Worm (Caenorhabditis elegans) whole organism, young adult: ENCODE data around the gene ugt-60.

Experiments used
- B0019.2 ChIP-seq: fragments of 200-800 bp; sonication (Bioruptor generic); conservative IDR thresholded peaks from 2 replicates; pipeline ENCODE4 v1.3.6; 2022; ENCODE audit warnings: missing genetic modification reagents, missing genetic modification characterization, missing compliant biosample characterization
- C06A6.2 ChIP-seq: fragments of 200-800 bp; sonication (Bioruptor generic); conservative IDR thresholded peaks from 2 replicates; pipeline ENCODE4 v1.3.6; 2022; ENCODE audit warnings: missing genetic modification characterization, missing compliant biosample characterization
- F23B12.7 ChIP-seq: sonication (generic microtip); optimal IDR thresholded peaks from 2 replicates; lab custom pipeline; 2017; ENCODE audit warnings: missing genetic modification characterization, mild to moderate bottlenecking, missing compliant biosample characterization, antibody characterized with exemption, moderate library complexity; ENCODE audit not compliant: insufficient read depth
- F37B4.10 ChIP-seq: fragments of 200-800 bp; sonication (Bioruptor generic); IDR thresholded peaks from 2 replicates; pipeline ENCODE4 v1.3.6; 2022; ENCODE audit warnings: missing genetic modification characterization, missing compliant biosample characterization
- F57A8.1 ChIP-seq: fragments of 200-800 bp; sonication (Bioruptor generic); optimal IDR thresholded peaks from 2 replicates; lab custom pipeline; 2018; ENCODE audit warnings: mild to moderate bottlenecking, missing genetic modification characterization, moderate library complexity, missing compliant biosample characterization
- K11D2.4 ChIP-seq: fragments of 200-800 bp; sonication (Bioruptor generic); IDR thresholded peaks from 2 replicates; pipeline ENCODE4 v1.3.6; 2022; ENCODE audit warnings: missing genetic modification reagents, missing genetic modification characterization, missing compliant biosample characterization
- K12H6.12 ChIP-seq: fragments of 200-800 bp; sonication (Bioruptor generic); optimal IDR thresholded peaks from 2 replicates; lab custom pipeline; 2018; ENCODE audit warnings: mild to moderate bottlenecking, missing genetic modification characterization, missing compliant biosample characterization
- Y53F4B.3 ChIP-seq: fragments of 200-800 bp; sonication (Bioruptor generic); IDR thresholded peaks from 2 replicates; pipeline ENCODE4 v1.3.6; 2022; ENCODE audit warnings: missing genetic modification reagents, missing genetic modification characterization, missing compliant biosample characterization
- Y56A3A.18 ChIP-seq: fragments of 200-800 bp; sonication (Bioruptor generic); IDR thresholded peaks from 2 replicates; pipeline ENCODE4 v1.3.6; 2022; ENCODE audit warnings: missing genetic modification reagents, missing genetic modification characterization, missing compliant biosample characterization
- Y79H2A.3 ChIP-seq: fragments of 200-800 bp; sonication (Bioruptor generic); conservative IDR thresholded peaks from 2 replicates; pipeline ENCODE4 v1.3.6; 2022; ENCODE audit warnings: missing genetic modification reagents, missing genetic modification characterization, missing compliant biosample characterization
- akir-1 ChIP-seq: fragments of 200-800 bp; sonication (Bioruptor generic); optimal IDR thresholded peaks from 2 replicates; lab custom pipeline; 2018; ENCODE audit warnings: mild to moderate bottlenecking, missing genetic modification characterization, moderate library complexity, missing compliant biosample characterization
- ama-1 ChIP-seq, 3 experiments: fragments of 150-350 bp in 1 of 3; sonication (generic microtip) in 2 of 3; optimal IDR thresholded peaks; 2 replicates each; lab custom pipeline; 2014 to 2018; ENCODE audit warnings: missing biosample characterization in 2 of 3, missing genetic modification characterization in 2 of 3, missing genetic modification reagents in 2 of 3
- atf-7 ChIP-seq: sonication (generic microtip); optimal IDR thresholded peaks from 2 replicates; lab custom pipeline; 2017; ENCODE audit warnings: mild to moderate bottlenecking, missing genetic modification characterization, missing compliant biosample characterization
- cebp-1 ChIP-seq, 2 experiments: fragments of 200-800 bp in 1 of 2; sonication (Bioruptor generic) in 1 of 2; sonication (generic microtip) in 1 of 2; IDR thresholded peaks in 1 of 2; optimal IDR thresholded peaks in 1 of 2; 2 replicates each; pipeline versions ENCODE4 v1.3.6 to Lab custom; 2017 to 2022; ENCODE audit warnings: missing compliant biosample characterization in 2 of 2, missing genetic modification characterization in 2 of 2, mild to moderate bottlenecking in 1 of 2, missing genetic modification reagents in 1 of 2, moderate library complexity in 1 of 2
- cebp-2 ChIP-seq: fragments of 200-800 bp; sonication (Bioruptor generic); IDR thresholded peaks from 2 replicates; pipeline ENCODE4 v1.3.6; 2022; ENCODE audit warnings: missing genetic modification characterization, missing compliant biosample characterization
- ceh-27 ChIP-seq: fragments of 200-800 bp; sonication (Bioruptor generic); optimal IDR thresholded peaks from 2 replicates; lab custom pipeline; 2018; ENCODE audit warnings: mild to moderate bottlenecking, missing genetic modification characterization, moderate library complexity, missing compliant biosample characterization
- ceh-40 ChIP-seq: fragments of 200-800 bp; sonication (Bioruptor generic); IDR thresholded peaks from 2 replicates; pipeline ENCODE4 v1.3.6; 2022; ENCODE audit warnings: missing genetic modification characterization, missing compliant biosample characterization
- ceh-58 ChIP-seq: fragments of 200-800 bp; sonication (Bioruptor generic); IDR thresholded peaks from 2 replicates; pipeline ENCODE4 v1.3.6; 2022; ENCODE audit warnings: missing genetic modification characterization, missing compliant biosample characterization
- ceh-91 ChIP-seq: fragments of 200-800 bp; sonication (Bioruptor generic); IDR thresholded peaks from 2 replicates; pipeline ENCODE4 v1.3.6; 2022; ENCODE audit warnings: missing genetic modification reagents, missing genetic modification characterization, missing compliant biosample characterization
- die-1 ChIP-seq: sonication (generic microtip); optimal IDR thresholded peaks from 2 replicates; lab custom pipeline; 2016; ENCODE audit warnings: missing genotype, mild to moderate bottlenecking, missing genetic modification characterization, missing compliant biosample characterization
- dox-1 ChIP-seq: fragments of 200-800 bp; sonication (Bioruptor generic); IDR thresholded peaks from 2 replicates; pipeline ENCODE4 v1.3.6; 2022; ENCODE audit warnings: missing genetic modification reagents, missing genetic modification characterization, missing compliant biosample characterization
- efl-1 ChIP-seq: fragments of 150-350 bp; optimal IDR thresholded peaks from 2 replicates; lab custom pipeline; 2014; ENCODE audit warnings: missing biosample characterization, missing genetic modification reagents, missing genetic modification characterization
- hmg-1.2 ChIP-seq: fragments of 200-800 bp; sonication (Bioruptor generic); IDR thresholded peaks from 2 replicates; pipeline ENCODE4 v1.3.6; 2022; ENCODE audit warnings: missing genetic modification reagents, missing genetic modification characterization, missing compliant biosample characterization
- hmg-20 ChIP-seq: fragments of 200-800 bp; sonication (Bioruptor generic); IDR thresholded peaks from 2 replicates; pipeline ENCODE4 v1.3.6; 2022; ENCODE audit warnings: missing genetic modification reagents, missing genetic modification characterization, missing compliant biosample characterization
- lin-26 ChIP-seq: fragments of 200-800 bp; sonication (Bioruptor generic); IDR thresholded peaks from 2 replicates; pipeline ENCODE4 v1.3.6; 2022; ENCODE audit warnings: missing genetic modification reagents, missing genetic modification characterization, missing compliant biosample characterization
- lin-35 ChIP-seq, 3 experiments: fragments of 150-350 bp in 2 of 3; sonication (generic microtip) in 1 of 3; optimal IDR thresholded peaks; 2 replicates each; lab custom pipeline; 2014 to 2018; ENCODE audit warnings: missing biosample characterization in 3 of 3, missing genetic modification characterization in 3 of 3, missing genetic modification reagents in 3 of 3
- madf-10 ChIP-seq: sonication (generic microtip); optimal IDR thresholded peaks from 2 replicates; lab custom pipeline; 2016; ENCODE audit warnings: mild to moderate bottlenecking, missing genetic modification characterization, missing compliant biosample characterization
- mes-4 ChIP-seq: sonication (generic microtip); optimal IDR thresholded peaks from 2 replicates; lab custom pipeline; 2016; ENCODE audit warnings: missing genotype, missing genetic modification characterization, missing compliant biosample characterization
- nfyb-1 ChIP-seq: fragments of 200-800 bp; sonication (Bioruptor generic); IDR thresholded peaks from 2 replicates; pipeline ENCODE4 v1.3.6; 2022; ENCODE audit warnings: missing genetic modification reagents, missing genetic modification characterization, missing compliant biosample characterization
- nhr-27 ChIP-seq: fragments of 200-800 bp; sonication (Bioruptor generic); optimal IDR thresholded peaks from 2 replicates; lab custom pipeline; 2018; ENCODE audit warnings: mild to moderate bottlenecking, missing genetic modification characterization, moderate library complexity, missing compliant biosample characterization
- nhr-80 ChIP-seq: sonication (generic microtip); optimal IDR thresholded peaks from 2 replicates; lab custom pipeline; 2016; ENCODE audit warnings: missing genetic modification characterization, missing compliant biosample characterization
- pbrm-1 ChIP-seq: fragments of 200-800 bp; sonication (Bioruptor generic); IDR thresholded peaks from 2 replicates; pipeline ENCODE4 v1.3.6; 2022; ENCODE audit warnings: missing genetic modification reagents, missing genetic modification characterization, missing compliant biosample characterization
- somi-1 ChIP-seq: fragments of 200-800 bp; sonication (Bioruptor generic); optimal IDR thresholded peaks from 2 replicates; lab custom pipeline; 2018; ENCODE audit warnings: mild to moderate bottlenecking, missing genetic modification characterization, missing compliant biosample characterization
- tbp1 ChIP-seq: fragments of 200-800 bp; sonication (Bioruptor generic); optimal IDR thresholded peaks from 2 replicates; lab custom pipeline; 2018; ENCODE audit warnings: mild to moderate bottlenecking, missing genetic modification characterization, missing compliant biosample characterization
- zfh-2 ChIP-seq: fragments of 200-800 bp; sonication (Bioruptor generic); conservative IDR thresholded peaks from 2 replicates; pipeline ENCODE4 v1.3.6; 2022; ENCODE audit warnings: missing genetic modification reagents, missing genetic modification characterization, missing compliant biosample characterization
- ztf-6 ChIP-seq: fragments of 200-800 bp; sonication (Bioruptor generic); IDR thresholded peaks from 2 replicates; pipeline ENCODE4 v1.3.6; 2022; ENCODE audit warnings: missing genetic modification reagents, missing genetic modification characterization, missing compliant biosample characterization

The ugt-60 gene

DNA sequence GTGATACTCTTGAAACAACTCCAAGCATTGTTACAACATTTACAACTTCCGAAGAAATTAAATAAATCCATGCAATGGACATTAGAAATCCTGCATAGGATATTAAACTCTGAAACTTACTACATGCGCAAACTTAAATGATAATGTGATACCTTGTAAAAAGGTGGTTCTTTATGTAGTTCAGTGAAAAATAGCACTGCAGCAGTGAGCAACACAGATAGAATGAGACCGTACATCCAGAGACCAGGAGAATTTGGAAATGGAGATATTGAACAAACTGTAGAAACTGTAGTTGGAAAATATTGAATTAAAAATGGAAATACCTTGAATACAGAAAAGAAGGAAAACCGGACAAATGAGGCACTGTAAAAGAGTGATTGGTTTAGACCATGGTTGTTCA lies 32.3 kb upstream of the ugt-60 start:
- TF ChIP-seq Y79H2A.3 (GFP tag; lab: Robert Waterston, UW) (no peak), dox-1 (GFP tag; lab: Robert Waterston, UW) (no peak), hmg-20 (no peak), ama-1 (optimal IDR thresholded peaks at IDR 0.05; lab: Kevin White, UChicago) (no peak), ama-1 (GFP tag; optimal IDR thresholded peaks at IDR 0.05; lab: Kevin White, UChicago) (no peak), ztf-6 (GFP tag; lab: Robert Waterston, UW) (no peak), B0019.2 (GFP tag; lab: Robert Waterston, UW) (no peak), cebp-2 (no peak), Y53F4B.3 (no peak), madf-10 (tag; lab: Kevin White, UChicago) (no peak), efl-1 (no peak)

DNA sequence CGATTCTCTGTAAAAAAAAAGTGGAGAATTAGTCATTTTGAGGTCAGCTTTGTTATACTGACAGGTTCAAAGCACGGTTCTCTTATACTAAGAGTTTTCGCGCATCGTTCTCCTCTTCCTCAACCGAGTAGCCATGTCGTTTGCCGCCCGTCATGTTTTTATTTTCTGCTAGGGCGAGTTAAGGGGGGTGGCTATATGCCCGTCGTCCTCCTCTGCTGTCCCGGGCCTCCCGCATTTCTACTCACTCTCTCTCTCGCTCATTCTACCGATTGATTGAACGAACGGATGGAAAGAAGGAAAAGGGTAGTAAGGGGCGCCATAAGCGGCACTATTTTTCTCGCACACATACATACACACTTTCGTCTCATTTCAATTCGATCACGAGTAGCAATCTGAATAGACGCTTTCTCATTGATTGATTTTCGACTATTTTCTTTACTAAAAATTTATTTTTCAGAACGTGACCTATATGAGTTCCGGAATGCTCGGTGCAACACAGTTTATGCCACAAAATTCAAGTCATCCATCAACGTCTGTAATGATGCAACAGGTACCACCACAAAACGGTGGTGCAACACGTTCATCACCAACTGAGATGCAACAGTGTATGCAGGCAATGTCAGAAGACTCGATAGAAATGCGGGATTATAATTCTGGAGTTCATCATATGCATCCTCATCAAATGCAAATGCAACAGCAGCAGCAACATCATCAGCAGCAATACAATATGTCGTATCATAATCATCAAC lies 26.5 kb upstream of the ugt-60 start:
- no peak for TF ChIP-seq Y56A3A.18 (GFP tag; lab: Robert Waterston, UW)
- TF ChIP-seq ceh-40 (GFP tag; lab: Robert Waterston, UW) = no peak
- TF ChIP-seq atf-7 = no peak
- TF ChIP-seq F37B4.10 (GFP tag; lab: Robert Waterston, UW) = no peak
- TF ChIP-seq nhr-80 (tag; lab: Kevin White, UChicago) = no peak
- TF ChIP-seq ama-1 (optimal IDR thresholded peaks at IDR 0.05; lab: Kevin White, UChicago) = no peak
- no peak for TF ChIP-seq ama-1 (GFP tag; optimal IDR thresholded peaks at IDR 0.05; lab: Kevin White, UChicago)
- TF ChIP-seq lin-35 (GFP tag; optimal IDR thresholded peaks at IDR 0.05; lab: Kevin White, UChicago) = peak in 1 of 3 experiments; percentile 25

DNA sequence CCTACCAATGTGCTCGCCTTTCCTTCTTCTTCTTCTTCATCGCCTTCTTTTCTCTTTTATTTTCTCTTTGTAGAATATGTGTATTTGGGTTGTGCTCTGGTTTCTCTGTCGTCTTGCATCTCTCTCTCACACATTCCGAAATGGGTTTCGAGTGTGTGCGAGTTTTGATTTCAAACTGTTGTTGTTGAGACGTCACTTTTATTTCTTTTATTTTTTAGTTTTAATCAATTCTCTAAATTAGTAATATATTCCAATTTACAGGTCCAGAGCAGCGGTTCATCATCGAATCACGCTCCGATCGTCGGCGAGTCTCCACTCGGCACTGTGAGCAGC lies 25.7 kb upstream of the ugt-60 start:
- TF ChIP-seq atf-7 (peak; percentile 40), ceh-40 (GFP tag; lab: Robert Waterston, UW) (no peak)

DNA sequence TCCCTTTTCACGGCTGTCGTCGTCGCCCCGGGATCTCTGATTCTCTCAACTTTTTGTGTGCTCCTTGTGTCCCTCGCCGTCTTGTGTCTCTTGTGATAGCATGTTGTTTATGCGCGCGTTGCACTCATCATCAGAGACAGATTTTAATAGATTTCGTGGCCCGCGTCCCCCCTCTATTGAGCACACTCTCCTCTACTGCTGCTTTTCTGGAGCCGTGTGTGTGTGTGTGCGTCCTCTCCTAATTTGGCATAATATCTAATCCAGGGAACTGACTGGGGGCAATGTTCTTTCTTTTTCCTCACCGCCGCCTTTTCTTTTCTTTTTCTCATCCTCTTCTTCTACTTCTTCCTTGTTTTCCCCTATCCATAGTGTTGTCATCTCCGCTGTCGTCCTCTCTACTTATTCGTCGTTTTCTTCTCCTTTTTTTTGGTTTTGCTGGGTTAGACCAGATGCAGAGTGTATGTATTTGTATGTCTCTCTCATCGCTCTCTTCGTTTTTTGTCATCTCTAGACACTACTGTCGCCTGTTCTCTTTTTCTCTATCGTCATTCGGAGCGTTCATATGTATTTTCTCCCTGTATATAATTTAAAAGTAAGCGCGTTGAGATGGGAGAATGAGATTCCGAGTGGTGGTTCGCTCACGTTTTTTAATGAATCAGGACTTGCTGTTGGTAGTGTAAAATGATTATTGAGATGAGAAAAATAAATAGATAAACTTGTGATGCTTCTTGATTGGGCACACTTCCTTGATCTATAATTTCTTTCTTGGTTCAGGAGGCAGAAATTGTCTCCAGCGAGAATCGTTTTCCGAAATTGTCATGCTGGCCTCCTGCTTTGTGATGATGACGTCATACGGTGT lies 25.1 kb upstream of the ugt-60 start:
- no peak for TF ChIP-seq ceh-91 (GFP tag; lab: Robert Waterston, UW)
- no peak for TF ChIP-seq pbrm-1
- TF ChIP-seq K12H6.12 (tag; lab: Kevin White, UChicago) = peak; percentile 51
- peak; percentile 11 for TF ChIP-seq die-1 (tag; lab: Kevin White, UChicago)
- no peak for TF ChIP-seq cebp-2
- peak; percentile 83 for TF ChIP-seq zfh-2 (GFP tag; lab: Robert Waterston, UW)
- TF ChIP-seq K11D2.4 (GFP tag; lab: Robert Waterston, UW) = no peak; the same call in 1 of the 2 replicates
- TF ChIP-seq lin-26 = 0 out of 2 replicates have a peak, but pooled peaks have one; percentile 57
- no peak for TF ChIP-seq cebp-1 (GFP tag; IDR thresholded peaks at IDR 0.05; lab: Robert Waterston, UW)
- peak; percentile 36 for TF ChIP-seq cebp-1 (tag; optimal IDR thresholded peaks at IDR 0.05; lab: Kevin White, UChicago)
- no peak for TF ChIP-seq F57A8.1 (GFP tag; lab: Kevin White, UChicago)
- TF ChIP-seq somi-1 = peak; percentile 38
- peak; percentile 43; the same call in 1 of the 2 replicates for TF ChIP-seq hmg-1.2 (GFP tag; lab: Robert Waterston, UW)
- TF ChIP-seq akir-1 = no peak
- TF ChIP-seq ceh-27 (GFP tag; lab: Kevin White, UChicago) = peak; percentile 38
- TF ChIP-seq nhr-27 = no peak
- TF ChIP-seq ceh-58 (GFP tag; lab: Robert Waterston, UW) = no peak
- TF ChIP-seq nfyb-1 = 0 out of 2 replicates have a peak, but pooled peaks have one; percentile 19
- no peak for TF ChIP-seq mes-4 (tag; lab: Kevin White, UChicago)
- no peak for TF ChIP-seq C06A6.2 (GFP tag; lab: Robert Waterston, UW)
- no peak for TF ChIP-seq F23B12.7 (tag; lab: Kevin White, UChicago)
- TF ChIP-seq tbp1 (GFP tag; lab: Kevin White, UChicago) = no peak
